Fruit fly (Drosophila melanogaster) whole organism, wandering third instar larva: Measurements from ENCODE around the gene ph-d.

ENCODE experiments used
- Abd-B ChIP-seq: fragments of >200 bp; optimal IDR thresholded peaks from 2 replicates; lab custom pipeline; 2017; ENCODE audit warnings: missing biosample characterization, missing genetic modification characterization
- CG32264 ChIP-seq: fragments of 200-800 bp; sonication (Bioruptor generic); optimal IDR thresholded peaks from 2 replicates; lab custom pipeline; 2016; ENCODE audit warnings: missing biosample characterization, missing genetic modification characterization
- CG9705 ChIP-seq: fragments of 200-800 bp; sonication (Bioruptor generic); optimal IDR thresholded peaks from 2 replicates; lab custom pipeline; 2018; ENCODE audit warnings: missing biosample characterization, mild to moderate bottlenecking, missing genetic modification characterization
- CrebA ChIP-seq: fragments of 200-800 bp; sonication (Bioruptor generic); optimal IDR thresholded peaks from 2 replicates; lab custom pipeline; 2016; ENCODE audit warnings: missing biosample characterization, mild to moderate bottlenecking, missing genetic modification characterization, borderline replicate concordance
- Dfd ChIP-seq: fragments of >200 bp; optimal IDR thresholded peaks from 2 replicates; lab custom pipeline; 2017; ENCODE audit warnings: missing biosample characterization, missing genetic modification characterization
- Dif ChIP-seq: fragments of 200-275, 200-300 bp; sonication (Bioruptor generic); optimal IDR thresholded peaks from 2 replicates; lab custom pipeline; 2018; ENCODE audit warnings: missing biosample characterization, missing genetic modification characterization; ENCODE audit not compliant: partially characterized antibody
- GATAd ChIP-seq: sonication (Bioruptor generic); optimal IDR thresholded peaks from 2 replicates; lab custom pipeline; 2016; ENCODE audit warnings: missing biosample characterization, missing genetic modification characterization
- HLH106 ChIP-seq: fragments of 200-800 bp; optimal IDR thresholded peaks from 3 replicates; lab custom pipeline; 2019; ENCODE audit warnings: missing biosample characterization, mild to moderate bottlenecking, missing genetic modification characterization, moderate library complexity
- Hnf4 ChIP-seq: fragments of 200-800 bp; sonication (Bioruptor generic); optimal IDR thresholded peaks from 2 replicates; lab custom pipeline; 2016; ENCODE audit warnings: missing biosample characterization, mild to moderate bottlenecking, missing genetic modification characterization
- Hr78 ChIP-seq: fragments of >200 bp; optimal IDR thresholded peaks from 2 replicates; lab custom pipeline; 2017; ENCODE audit warnings: missing biosample characterization, missing genetic modification characterization
- Hr83 ChIP-seq: fragments of 200-300 bp; sonication (Bioruptor generic); optimal IDR thresholded peaks from 2 replicates; lab custom pipeline; 2016; ENCODE audit warnings: missing biosample characterization, mild to moderate bottlenecking, missing genetic modification characterization, moderate library complexity; ENCODE audit not compliant: poor library complexity, severe bottlenecking
- Jra ChIP-seq: sonication (Bioruptor generic); optimal IDR thresholded peaks from 2 replicates; lab custom pipeline; 2016; ENCODE audit warnings: missing biosample characterization, missing genetic modification characterization
- Mio ChIP-seq: sonication (Bioruptor generic); optimal IDR thresholded peaks from 2 replicates; lab custom pipeline; 2016; ENCODE audit warnings: missing biosample characterization, missing genetic modification characterization
- Myc ChIP-seq: fragments of >200 bp; optimal IDR thresholded peaks from 2 replicates; lab custom pipeline; 2017
- N ChIP-seq: fragments of >200 bp; optimal IDR thresholded peaks from 2 replicates; lab custom pipeline; 2018; ENCODE audit warnings: missing biosample characterization, missing external identifiers, missing genetic modification characterization
- OdsH ChIP-seq: fragments of 200-800 bp; sonication (Bioruptor generic); optimal IDR thresholded peaks from 2 replicates; lab custom pipeline; 2016; ENCODE audit warnings: missing biosample characterization, mild to moderate bottlenecking, missing genetic modification characterization
- Rel ChIP-seq, 2 experiments: fragments of 200-800 bp; sonication (Bioruptor generic) in 1 of 2; optimal IDR thresholded peaks; 2 replicates in 1 of 2; 3 replicates in 1 of 2; lab custom pipeline; 2016 to 2019; ENCODE audit warnings: mild to moderate bottlenecking in 2 of 2, missing biosample characterization in 2 of 2, missing genetic modification characterization in 2 of 2, moderate library complexity in 1 of 2
- Sp1 ChIP-seq: fragments of 200-800 bp; sonication (Bioruptor generic); optimal IDR thresholded peaks from 3 replicates; lab custom pipeline; 2019; ENCODE audit warnings: missing biosample characterization, mild to moderate bottlenecking, missing genetic modification characterization, moderate library complexity
- Vsx2 ChIP-seq: fragments of 200-300, 225-300 bp; sonication (Bioruptor generic); optimal IDR thresholded peaks from 2 replicates; lab custom pipeline; 2018; ENCODE audit warnings: missing biosample characterization, missing genetic modification characterization; ENCODE audit not compliant: partially characterized antibody
- br ChIP-seq: fragments of 200-800 bp; sonication (Bioruptor generic); optimal IDR thresholded peaks from 2 replicates; lab custom pipeline; 2016; ENCODE audit warnings: missing biosample characterization, missing genetic modification characterization
- brk ChIP-seq: fragments of 200-800 bp; sonication (Bioruptor generic); optimal IDR thresholded peaks from 2 replicates; lab custom pipeline; 2016; ENCODE audit warnings: missing biosample characterization, mild to moderate bottlenecking, missing genetic modification characterization
- dl ChIP-seq, 2 experiments: fragments of 175-275, 200-275 bp in 1 of 2; fragments of 200-275 bp in 1 of 2; sonication (Bioruptor generic); optimal IDR thresholded peaks; lab custom pipeline; 2018; ENCODE audit warnings: mild to moderate bottlenecking in 2 of 2, missing biosample characterization in 2 of 2, missing genetic modification characterization in 2 of 2, moderate library complexity in 2 of 2; ENCODE audit not compliant: partially characterized antibody in 2 of 2, insufficient read depth in 1 of 2
- dmrt93B ChIP-seq: fragments of 200-800 bp; sonication (Bioruptor generic); optimal IDR thresholded peaks from 2 replicates; lab custom pipeline; 2018; ENCODE audit warnings: missing biosample characterization, mild to moderate bottlenecking, missing genetic modification characterization
- dsf ChIP-seq: sonication (Bioruptor generic); optimal IDR thresholded peaks from 2 replicates; lab custom pipeline; 2016; ENCODE audit warnings: missing biosample characterization, missing genetic modification characterization, borderline replicate concordance
- ey ChIP-seq: fragments of 200-800 bp; sonication (Bioruptor generic); optimal IDR thresholded peaks from 2 replicates; lab custom pipeline; 2016; ENCODE audit warnings: missing biosample characterization, missing genetic modification characterization
- foxo ChIP-seq, 2 experiments: fragments of 200-800 bp; sonication (Bioruptor generic); optimal IDR thresholded peaks; 2 replicates in 1 of 2; 3 replicates in 1 of 2; lab custom pipeline; 2016 to 2017; ENCODE audit warnings: missing biosample characterization in 2 of 2, missing genetic modification characterization in 2 of 2
- fru ChIP-seq: fragments of 200-800 bp; sonication (Bioruptor generic); optimal IDR thresholded peaks from 3 replicates; lab custom pipeline; 2016; ENCODE audit warnings: missing biosample characterization, mild to moderate bottlenecking, missing genetic modification characterization
- h ChIP-seq: fragments of 200-800 bp; sonication (Bioruptor generic); optimal IDR thresholded peaks from 3 replicates; lab custom pipeline; 2016; ENCODE audit warnings: missing biosample characterization, mild to moderate bottlenecking, missing genetic modification characterization
- jim ChIP-seq: fragments of 175-275, 200-325 bp; sonication (Bioruptor generic); optimal IDR thresholded peaks from 2 replicates; lab custom pipeline; 2016; ENCODE audit warnings: missing biosample characterization, mild to moderate bottlenecking, missing genetic modification characterization
- lola ChIP-seq: fragments of >200 bp; optimal IDR thresholded peaks from 2 replicates; lab custom pipeline; 2017; ENCODE audit warnings: missing biosample characterization, missing genetic modification characterization
- pan ChIP-seq: fragments of >200 bp; optimal IDR thresholded peaks from 2 replicates; lab custom pipeline; 2017
- psq ChIP-seq: fragments of 200-800 bp; sonication (Bioruptor generic); optimal IDR thresholded peaks from 3 replicates; lab custom pipeline; 2017; ENCODE audit warnings: missing biosample characterization, mild to moderate bottlenecking, missing genetic modification characterization, moderate library complexity
- rgr ChIP-seq: fragments of 200-800 bp; sonication (Bioruptor generic); optimal IDR thresholded peaks from 3 replicates; lab custom pipeline; 2016; ENCODE audit warnings: missing biosample characterization, mild to moderate bottlenecking, missing genetic modification characterization
- sage ChIP-seq: fragments of 200-800 bp; sonication (Bioruptor generic); optimal IDR thresholded peaks from 2 replicates; lab custom pipeline; 2016; ENCODE audit warnings: missing biosample characterization, mild to moderate bottlenecking, missing genetic modification characterization
- sv ChIP-seq: fragments of 200-800 bp; sonication (Bioruptor generic); optimal IDR thresholded peaks from 3 replicates; lab custom pipeline; 2016; ENCODE audit warnings: missing biosample characterization, missing genetic modification characterization
- tai ChIP-seq: sonication (Bioruptor generic); optimal IDR thresholded peaks from 2 replicates; lab custom pipeline; 2016; ENCODE audit warnings: missing biosample characterization, missing genetic modification characterization
- usp ChIP-seq: fragments of >200 bp; optimal IDR thresholded peaks from 2 replicates; lab custom pipeline; 2017; ENCODE audit warnings: missing biosample characterization, missing genetic modification characterization
- woc ChIP-seq: sonication (Bioruptor generic); optimal IDR thresholded peaks from 2 replicates; lab custom pipeline; 2016; ENCODE audit warnings: missing biosample characterization, mild to moderate bottlenecking, missing genetic modification characterization

The ph-d gene

DNA sequence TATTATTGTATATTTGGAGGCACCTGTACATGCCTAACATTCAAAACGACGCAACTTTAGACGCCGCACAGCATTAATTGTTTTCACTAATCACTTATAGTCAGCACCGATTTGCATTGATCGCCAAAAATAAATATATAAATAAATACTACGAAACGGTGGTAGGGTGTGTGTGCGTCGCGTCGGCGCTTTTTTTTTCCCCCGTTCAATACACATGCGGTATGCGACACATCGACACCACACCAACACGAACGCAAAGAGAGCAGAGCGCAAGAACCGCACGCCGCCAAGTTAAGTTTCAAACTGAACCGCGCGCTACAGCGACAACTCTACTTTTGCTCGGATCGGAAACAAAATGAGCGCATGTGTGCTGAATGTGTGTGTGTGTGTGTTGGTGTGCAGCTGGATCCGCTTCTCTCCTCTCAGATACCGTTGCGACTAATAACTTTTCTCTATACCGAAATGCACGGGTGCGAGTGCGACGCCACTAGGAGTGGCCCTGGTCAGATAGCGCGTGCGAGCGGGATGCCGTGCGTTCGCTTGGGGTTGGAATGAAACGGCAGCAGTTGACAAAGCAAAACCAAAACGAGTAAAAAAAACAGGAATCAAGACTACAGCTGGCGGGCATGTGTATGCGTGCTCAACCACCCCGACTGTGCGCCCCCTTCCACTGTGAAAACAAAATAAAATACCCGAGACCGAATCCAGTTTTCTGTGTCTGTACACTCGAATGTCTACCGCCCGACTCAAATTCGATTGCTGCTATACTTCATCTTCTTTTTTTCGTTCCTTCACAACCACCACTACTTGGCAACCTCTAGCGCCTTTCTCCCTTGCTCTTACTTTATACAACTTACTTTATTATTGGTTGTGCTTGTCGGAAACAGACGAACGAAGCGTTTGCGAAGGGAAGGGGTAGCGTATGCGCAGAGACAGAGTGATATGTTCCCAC is at the start of gene ph-d:
Gene ph-d (minus strand): TSS at position 274 of the 952 bp plus-strand sequence.
- TF ChIP-seq Dfd (GFP tag; lab: Kevin White, UChicago) (no peak), lola (GFP tag; lab: Kevin White, UChicago) (no peak), Hr83 (peak; percentile 69), Hr78 (GFP tag; lab: Kevin White, UChicago) (no peak), Mio (GFP tag; lab: Kevin White, UChicago) (no peak), Hnf4 (GFP tag; lab: Kevin White, UChicago) (peak; percentile 75), sage (GFP tag; lab: Kevin White, UChicago) (peak; percentile 11), Abd-B (GFP tag; lab: Kevin White, UChicago) (no peak), fru (GFP tag; lab: Kevin White, UChicago) (peak; percentile 34), Vsx2 (peak; percentile 68), Rel (GFP tag; optimal IDR thresholded peaks at IDR 0.05; lab: Kevin White, UChicago) (no peak), Rel (tag; optimal IDR thresholded peaks at IDR 0.05; lab: Kevin White, UChicago) (peak; percentile 88), Myc (lab: Kevin White, UChicago) (no peak), dmrt93B (GFP tag; lab: Kevin White, UChicago) (peak; percentile 26), sv (GFP tag; lab: Kevin White, UChicago) (peak; percentile 34), foxo (GFP tag; optimal IDR thresholded peaks at IDR 0.05; lab: Kevin White, UChicago) (peak; percentile 19 to 64), tai (GFP tag; lab: Kevin White, UChicago) (peak; percentile 76), CG32264 (GFP tag; lab: Kevin White, UChicago) (no peak), h (GFP tag; lab: Kevin White, UChicago) (peak; percentile 19), psq (GFP tag; lab: Kevin White, UChicago) (no peak), OdsH (GFP tag; lab: Kevin White, UChicago) (peak; percentile 33), dsf (GFP tag; lab: Kevin White, UChicago) (peak; percentile 16), jim (peak; percentile 100), GATAd (GFP tag; lab: Kevin White, UChicago) (no peak), ey (peak; percentile 36), HLH106 (tag; lab: Kevin White, UChicago) (peak; percentile 23), dl (GFP tag; optimal IDR thresholded peaks at IDR 0.05; lab: Kevin White, UChicago; ENCODE audit: insufficient read depth in 1 of 2, partially characterized antibody in 2 of 2) (peak in 1 of 2 experiments; percentile 56), rgr (GFP tag; lab: Kevin White, UChicago) (peak; percentile 44), woc (GFP tag; lab: Kevin White, UChicago) (peak; percentile 70), N (GFP tag; lab: Kevin White, UChicago) (peak; percentile 30), CrebA (GFP tag; lab: Kevin White, UChicago) (no peak), usp (GFP tag; lab: Kevin White, UChicago) (no peak), Dif (GFP tag; lab: Kevin White, UChicago) (peak; percentile 90), pan (lab: Kevin White, UChicago) (no peak), brk (GFP tag; lab: Kevin White, UChicago) (peak; percentile 65), Sp1 (GFP tag; lab: Kevin White, UChicago) (peak; percentile 80), CG9705 (GFP tag; lab: Kevin White, UChicago) (peak; percentile 24), Jra (GFP tag; lab: Kevin White, UChicago) (peak; percentile 77), br (GFP tag; lab: Kevin White, UChicago) (peak; percentile 65)

- TF ChIP-seq br (GFP tag; lab: Kevin White, UChicago), result no peak
- no peak for TF ChIP-seq CG9705 (GFP tag; lab: Kevin White, UChicago)
- no peak for TF ChIP-seq ey
- no peak for TF ChIP-seq Dfd (GFP tag; lab: Kevin White, UChicago)
- TF ChIP-seq h (GFP tag; lab: Kevin White, UChicago), result no peak
- no peak for TF ChIP-seq HLH106 (tag; lab: Kevin White, UChicago)
- TF ChIP-seq sv (GFP tag; lab: Kevin White, UChicago), result no peak
- no peak for TF ChIP-seq psq (GFP tag; lab: Kevin White, UChicago)
- TF ChIP-seq dl (GFP tag; optimal IDR thresholded peaks at IDR 0.05; lab: Kevin White, UChicago; ENCODE audit: insufficient read depth in 1 of 2, partially characterized antibody in 2 of 2), result no peak
- TF ChIP-seq pan (lab: Kevin White, UChicago), result no peak
- TF ChIP-seq Rel (GFP tag; optimal IDR thresholded peaks at IDR 0.05; lab: Kevin White, UChicago), result no peak
- no peak for TF ChIP-seq Rel (tag; optimal IDR thresholded peaks at IDR 0.05; lab: Kevin White, UChicago)
- no peak for TF ChIP-seq N (GFP tag; lab: Kevin White, UChicago)
- TF ChIP-seq Abd-B (GFP tag; lab: Kevin White, UChicago), result no peak
- no peak for TF ChIP-seq OdsH (GFP tag; lab: Kevin White, UChicago)
- TF ChIP-seq Sp1 (GFP tag; lab: Kevin White, UChicago), result no peak
- no peak for TF ChIP-seq dsf (GFP tag; lab: Kevin White, UChicago)
- TF ChIP-seq Dif (GFP tag; lab: Kevin White, UChicago), result no peak
- no peak for TF ChIP-seq fru (GFP tag; lab: Kevin White, UChicago)
- TF ChIP-seq lola (GFP tag; lab: Kevin White, UChicago), result no peak
- no peak for TF ChIP-seq jim
Observed at dm6 chrX:2172420-2172827, 49.3 kb upstream of the ph-d start, which contains the start of gene ND-B14.5A. TSS of gene ND-B14.5A (plus strand) at chrX:2172526.
